In the genomic region with DNA sequence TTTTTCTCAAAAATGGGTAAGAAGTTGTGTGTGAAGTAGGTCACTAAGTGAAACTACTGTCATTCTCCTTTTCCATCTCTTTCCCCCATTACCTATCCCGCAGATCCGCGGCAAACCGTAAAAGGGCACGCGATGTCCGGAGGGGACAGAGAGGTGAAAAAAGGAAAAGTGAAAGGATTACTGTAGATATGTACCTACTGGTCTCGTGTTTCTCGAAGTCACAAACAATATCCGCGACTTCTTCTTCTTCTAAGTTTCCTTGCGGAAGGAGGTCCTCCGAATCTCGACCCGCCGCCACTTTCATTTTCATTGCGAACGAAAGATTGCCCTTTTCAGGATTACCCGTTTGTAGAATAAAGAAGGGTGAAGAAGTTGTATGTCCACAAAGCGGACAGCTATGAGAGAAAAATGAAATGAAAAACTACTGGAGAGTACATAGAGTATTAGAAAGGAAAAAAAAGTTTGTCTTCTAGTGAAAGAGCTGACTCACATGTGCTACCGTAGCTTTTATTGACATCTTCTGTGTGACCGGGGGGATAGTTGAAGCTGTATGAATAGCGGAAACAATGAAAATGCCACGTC, we compare ENCODE assay signal across 6 worm cellular contexts.
TF ChIP-seq lines count a peak whose summit lies in the region.

No protein-coding gene starts in this region.

TF ChIP-seq in whole organism, L1 larva, 84 proteins besides CTCF, POLR2A, EP300 and RAD21:
- peak; percentile 100 for TF ChIP-seq blmp-1 (tag; optimal IDR thresholded peaks at IDR 0.05; lab: Kevin White, UChicago)
- TF ChIP-seq tlp-1 (tag; optimal IDR thresholded peaks at IDR 0.05; lab: Kevin White, UChicago): no peak
- no peak for TF ChIP-seq lin-39 (tag; optimal IDR thresholded peaks at IDR 0.05; lab: Kevin White, UChicago)
- no peak for TF ChIP-seq snpc-4 (tag; optimal IDR thresholded peaks at IDR 0.05; lab: Kevin White, UChicago)
- no peak for TF ChIP-seq lin-14 (GFP tag; optimal IDR thresholded peaks at IDR 0.05; lab: Kevin White, UChicago)
- peak in 1 of 6 experiments; percentile 7 for TF ChIP-seq elt-3 (tag; optimal IDR thresholded peaks at IDR 0.05; lab: Kevin White, UChicago)
- TF ChIP-seq ztf-11 (tag; optimal IDR thresholded peaks at IDR 0.05; lab: Kevin White, UChicago): no peak
- TF ChIP-seq isw-1 (GFP tag; IDR thresholded peaks at IDR 0.05; lab: Robert Waterston, UW): no peak

TF ChIP-seq in whole organism, L2 larva, 48 proteins besides CTCF, POLR2A, EP300 and RAD21 (continues in another document):
- no peak for TF ChIP-seq R02D3.7 (tag; optimal IDR thresholded peaks at IDR 0.05; lab: Kevin White, UChicago)
- no peak for TF ChIP-seq nhr-129 (tag; optimal IDR thresholded peaks at IDR 0.05; lab: Kevin White, UChicago)
- no peak for TF ChIP-seq lin-13 (GFP tag; optimal IDR thresholded peaks at IDR 0.05; lab: Kevin White, UChicago)
- TF ChIP-seq mab-5 (tag; optimal IDR thresholded peaks at IDR 0.05; lab: Kevin White, UChicago): no peak
- no peak for TF ChIP-seq ama-1 (optimal IDR thresholded peaks at IDR 0.05; lab: Kevin White, UChicago)
- peak; percentile 41 for TF ChIP-seq fos-1 (tag; optimal IDR thresholded peaks at IDR 0.05; lab: Kevin White, UChicago)
- TF ChIP-seq nhr-11 (tag; optimal IDR thresholded peaks at IDR 0.05; lab: Kevin White, UChicago): no peak
- no peak for TF ChIP-seq F13H6.1 (tag; optimal IDR thresholded peaks at IDR 0.05; lab: Kevin White, UChicago)
- TF ChIP-seq gmeb-1 (tag; optimal IDR thresholded peaks at IDR 0.05; lab: Kevin White, UChicago): no peak
- no peak for TF ChIP-seq ceh-82 (tag; optimal IDR thresholded peaks at IDR 0.05; lab: Kevin White, UChicago)
- TF ChIP-seq nhr-21 (tag; optimal IDR thresholded peaks at IDR 0.05; lab: Kevin White, UChicago): peak; percentile 82
- peak; percentile 79 for TF ChIP-seq egl-27 (tag; optimal IDR thresholded peaks at IDR 0.05; lab: Kevin White, UChicago)
- peak; percentile 50 for TF ChIP-seq sma-9 (GFP tag; optimal IDR thresholded peaks at IDR 0.05; lab: Kevin White, UChicago)
- no peak for TF ChIP-seq sma-9 (tag; optimal IDR thresholded peaks at IDR 0.05; lab: Kevin White, UChicago)
- no peak for TF ChIP-seq ZK546.5 (tag; optimal IDR thresholded peaks at IDR 0.05; lab: Kevin White, UChicago)
- TF ChIP-seq unc-55 (GFP tag; optimal IDR thresholded peaks at IDR 0.05; lab: Kevin White, UChicago): no peak

TF ChIP-seq in whole organism, L3 larva, 47 proteins besides CTCF, POLR2A, EP300 and RAD21:
- TF ChIP-seq nhr-43 (tag; optimal IDR thresholded peaks at IDR 0.05; lab: Kevin White, UChicago; ENCODE audit: poor library complexity, severe bottlenecking): peak; percentile 66
- no peak for TF ChIP-seq nfya-1 (tag; optimal IDR thresholded peaks at IDR 0.05; lab: Kevin White, UChicago; ENCODE audit: insufficient read depth)
- TF ChIP-seq ztf-4 (tag; optimal IDR thresholded peaks at IDR 0.05; lab: Kevin White, UChicago): no peak
- TF ChIP-seq fkh-2 (tag; optimal IDR thresholded peaks at IDR 0.05; lab: Kevin White, UChicago): no peak
- TF ChIP-seq nhr-237 (tag; optimal IDR thresholded peaks at IDR 0.05; lab: Kevin White, UChicago): no peak
- no peak for TF ChIP-seq mdl-1 (tag; optimal IDR thresholded peaks at IDR 0.05; lab: Kevin White, UChicago)
- TF ChIP-seq egl-5 (tag; optimal IDR thresholded peaks at IDR 0.05; lab: Kevin White, UChicago): no peak
- TF ChIP-seq nhr-77 (tag; optimal IDR thresholded peaks at IDR 0.05; lab: Kevin White, UChicago): no peak
- peak; percentile 10 for TF ChIP-seq nhr-25 (tag; optimal IDR thresholded peaks at IDR 0.05; lab: Kevin White, UChicago)
- TF ChIP-seq skn-1 (tag; optimal IDR thresholded peaks at IDR 0.05; lab: Kevin White, UChicago): no peak
- no peak for TF ChIP-seq ceh-9 (tag; optimal IDR thresholded peaks at IDR 0.05; lab: Kevin White, UChicago)
- no peak for TF ChIP-seq pqm-1 (tag; optimal IDR thresholded peaks at IDR 0.05; lab: Kevin White, UChicago)
- peak; percentile 84 for TF ChIP-seq nhr-23 (tag; optimal IDR thresholded peaks at IDR 0.05; lab: Kevin White, UChicago)
- no peak for TF ChIP-seq ceh-16 (tag; optimal IDR thresholded peaks at IDR 0.05; lab: Kevin White, UChicago)
- TF ChIP-seq ZK546.5 (tag; optimal IDR thresholded peaks at IDR 0.05; lab: Kevin White, UChicago): no peak
TF ChIP-seq in whole organism, L3 larva: peak in this region for 3.

TF ChIP-seq in whole organism, L4 larva, 104 proteins besides CTCF, POLR2A, EP300 and RAD21 (continues in another document):
- no peak for TF ChIP-seq zfp-3 (GFP tag; conservative IDR thresholded peaks at IDR 0.05; lab: Robert Waterston, UW)
- TF ChIP-seq hlh-11 (tag; optimal IDR thresholded peaks at IDR 0.05; lab: Kevin White, UChicago): peak; percentile 21
- no peak for TF ChIP-seq ztf-7 (tag; optimal IDR thresholded peaks at IDR 0.05; lab: Kevin White, UChicago)
- TF ChIP-seq F10B5.3 (tag; optimal IDR thresholded peaks at IDR 0.05; lab: Kevin White, UChicago): no peak
- peak in 1 of 2 experiments; percentile 93 for TF ChIP-seq unc-62 (GFP tag; optimal IDR thresholded peaks at IDR 0.05 in 1 of 2; lab: Kevin White, UChicago)
- no peak for TF ChIP-seq unc-62 (tag; optimal IDR thresholded peaks at IDR 0.05; lab: Kevin White, UChicago)
- no peak for TF ChIP-seq skn-1 (tag; optimal IDR thresholded peaks at IDR 0.05; lab: Kevin White, UChicago)
- TF ChIP-seq dpl-1 (GFP tag; optimal IDR thresholded peaks at IDR 0.05; lab: Kevin White, UChicago): no peak
- TF ChIP-seq aha-1 (tag; lab: Kevin White, UChicago): peak; percentile 23
- TF ChIP-seq mxl-3 (GFP tag; optimal IDR thresholded peaks at IDR 0.05; lab: Kevin White, UChicago): peak; percentile 34
- no peak for TF ChIP-seq T26A8.4 (GFP tag; IDR thresholded peaks at IDR 0.05; lab: Robert Waterston, UW)
- TF ChIP-seq zip-11 (GFP tag; IDR thresholded peaks at IDR 0.05; lab: Robert Waterston, UW): no peak
- TF ChIP-seq nhr-25 (tag; optimal IDR thresholded peaks at IDR 0.05; lab: Kevin White, UChicago; ENCODE audit: borderline replicate concordance, insufficient read depth): no peak
- no peak for TF ChIP-seq lin-15B (tag; optimal IDR thresholded peaks at IDR 0.05; lab: Kevin White, UChicago)
- no peak for TF ChIP-seq zfp-2 (tag; optimal IDR thresholded peaks at IDR 0.05; lab: Kevin White, UChicago)
- TF ChIP-seq ZK337.2 (GFP tag; IDR thresholded peaks at IDR 0.05; lab: Robert Waterston, UW): no peak
- TF ChIP-seq nhr-48 (tag; optimal IDR thresholded peaks at IDR 0.05; lab: Kevin White, UChicago): no peak

TF ChIP-seq in whole organism, late embryonic, 69 proteins besides CTCF, POLR2A, EP300 and RAD21:
- TF ChIP-seq ceh-24 (tag; optimal IDR thresholded peaks at IDR 0.05; lab: Kevin White, UChicago): no peak
- TF ChIP-seq ref-2 (tag; optimal IDR thresholded peaks at IDR 0.05; lab: Kevin White, UChicago): peak; percentile 67

TF ChIP-seq in whole organism, mixed stage, embryonic, 35 proteins besides CTCF, POLR2A, EP300 and RAD21:
- no peak for TF ChIP-seq nhr-237 (tag; optimal IDR thresholded peaks at IDR 0.05; lab: Kevin White, UChicago)
- TF ChIP-seq ham-2 (GFP tag; optimal IDR thresholded peaks at IDR 0.05; lab: Kevin White, UChicago): peak; percentile 60
- peak; percentile 94 for TF ChIP-seq blmp-1 (tag; optimal IDR thresholded peaks at IDR 0.05; lab: Kevin White, UChicago)
- TF ChIP-seq nhr-76 (tag; optimal IDR thresholded peaks at IDR 0.05; lab: Kevin White, UChicago): no peak
- TF ChIP-seq M03D4.4 (tag; optimal IDR thresholded peaks at IDR 0.05; lab: Kevin White, UChicago): no peak
- peak; percentile 3 for TF ChIP-seq mep-1 (tag; optimal IDR thresholded peaks at IDR 0.05; lab: Kevin White, UChicago)
- TF ChIP-seq lsy-2 (tag; optimal IDR thresholded peaks at IDR 0.05; lab: Kevin White, UChicago): peak; percentile 37
- no peak for TF ChIP-seq lin-13 (tag; optimal IDR thresholded peaks at IDR 0.05; lab: Kevin White, UChicago)
- no peak for TF ChIP-seq ceh-83 (GFP tag; optimal IDR thresholded peaks at IDR 0.05; lab: Kevin White, UChicago)
- no peak for TF ChIP-seq ztf-11 (tag; optimal IDR thresholded peaks at IDR 0.05; lab: Kevin White, UChicago)
- no peak for TF ChIP-seq tbx-8 (GFP tag; optimal IDR thresholded peaks at IDR 0.05; lab: Kevin White, UChicago)
TF ChIP-seq in whole organism, mixed stage, embryonic: peak in this region for 4.

Comparison
In these comparisons a context has a peak if more than half of its experiments do, and no peak if none do; other contexts are left out.
1. Of the 29 proteins assayed by ChIP-seq in both whole organism, L4 larva and whole organism, L1 larva: peak only in whole organism, L4 larva: aha-1 and nhr-28; only in whole organism, L1 larva: none; in both: none; in neither: 25; mixed calls (peak in some experiments, not most) for 2.